Fruit fly (Drosophila melanogaster): ENCODE data around the gene CG34300.
A peak's percentile ranks its signal among the peaks of the same experiment; 100 is the strongest.

Gene CG34300

dm6 chr3R:30306505-30307134 is at the start of gene CG34300:
CG34300 (minus strand) TSS chr3R:30306640.
- no peak for TF ChIP-seq CG8301 (tag; optimal IDR thresholded peaks at IDR 0.05)
- no peak for TF ChIP-seq CG32121 (GFP tag; IDR thresholded peaks at IDR 0.05)
- no peak for TF ChIP-seq gl (tag; optimal IDR thresholded peaks at IDR 0.05)
- no peak for TF ChIP-seq fd96Ca (GFP tag; IDR thresholded peaks at IDR 0.05)
- TF ChIP-seq CG8159 (tag; optimal IDR thresholded peaks at IDR 0.05), result no peak

dm6 chr3R:30354729-30355128 is 48.3 kb upstream of the CG34300 start:
- TF ChIP-seq CG8301 (tag; optimal IDR thresholded peaks at IDR 0.05) (peak; percentile 35), Pif1B (GFP tag; optimal IDR thresholded peaks at IDR 0.05) (no peak), CG4496 (GFP tag; IDR thresholded peaks at IDR 0.05) (no peak), fd96Ca (GFP tag; IDR thresholded peaks at IDR 0.05) (0 out of 3 replicates have a peak, but pooled peaks have one; percentile 10), CG32121 (GFP tag; IDR thresholded peaks at IDR 0.05) (no peak), rn (GFP tag; IDR thresholded peaks at IDR 0.05) (0 out of 2 replicates have a peak, but pooled peaks have one; percentile 13), EcR (GFP tag; optimal IDR thresholded peaks at IDR 0.05) (no peak), CG12605 (GFP tag; IDR thresholded peaks at IDR 0.05) (no peak), Snoo (tag; optimal IDR thresholded peaks at IDR 0.05) (no peak), CG34367 (tag; optimal IDR thresholded peaks at IDR 0.05) (peak; percentile 7), D1 (tag; optimal IDR thresholded peaks at IDR 0.05) (no peak), CG15710 (tag; optimal IDR thresholded peaks at IDR 0.05) (peak; percentile 26), CG8159 (tag; optimal IDR thresholded peaks at IDR 0.05) (peak; percentile 31), gl (tag; optimal IDR thresholded peaks at IDR 0.05) (no peak), CG10348 (GFP tag; IDR thresholded peaks at IDR 0.05) (no peak), Ets98B (GFP tag; IDR thresholded peaks at IDR 0.05) (no peak), Pif1A (GFP tag; optimal IDR thresholded peaks at IDR 0.05) (no peak), CG13204 (GFP tag; optimal IDR thresholded peaks at IDR 0.05) (no peak), CG17806 (tag; optimal IDR thresholded peaks at IDR 0.05) (peak; percentile 39), CG9948 (tag; optimal IDR thresholded peaks at IDR 0.05) (peak; percentile 31), CG14655 (GFP tag; optimal IDR thresholded peaks at IDR 0.05) (peak; percentile 39)

- peak; percentile 40; the same call in 1 of the 2 replicates for TF ChIP-seq Ets98B (GFP tag; IDR thresholded peaks at IDR 0.05)
- TF ChIP-seq Pif1A (GFP tag; optimal IDR thresholded peaks at IDR 0.05), result no peak
- no peak for TF ChIP-seq CG8159 (tag; optimal IDR thresholded peaks at IDR 0.05)
- TF ChIP-seq CG9948 (tag; optimal IDR thresholded peaks at IDR 0.05), result no peak
- peak; percentile 2 for TF ChIP-seq CG14655 (GFP tag; optimal IDR thresholded peaks at IDR 0.05)
- TF ChIP-seq CG8301 (tag; optimal IDR thresholded peaks at IDR 0.05), result no peak
- no peak for TF ChIP-seq CG15710 (tag; optimal IDR thresholded peaks at IDR 0.05)
- peak; percentile 89 for TF ChIP-seq EcR (GFP tag; optimal IDR thresholded peaks at IDR 0.05)
- TF ChIP-seq Pif1B (GFP tag; optimal IDR thresholded peaks at IDR 0.05), result no peak
- no peak for TF ChIP-seq D1 (tag; optimal IDR thresholded peaks at IDR 0.05)
- TF ChIP-seq Snoo (tag; optimal IDR thresholded peaks at IDR 0.05), result no peak
- no peak for TF ChIP-seq CG10348 (GFP tag; IDR thresholded peaks at IDR 0.05)
- no peak for TF ChIP-seq gl (tag; optimal IDR thresholded peaks at IDR 0.05)
- TF ChIP-seq fd96Ca (GFP tag; IDR thresholded peaks at IDR 0.05), result no peak
- TF ChIP-seq CG13204 (GFP tag; optimal IDR thresholded peaks at IDR 0.05), result no peak
- TF ChIP-seq CG17806 (tag; optimal IDR thresholded peaks at IDR 0.05), result no peak
- TF ChIP-seq rn (GFP tag; IDR thresholded peaks at IDR 0.05), result no peak
- TF ChIP-seq CG34367 (tag; optimal IDR thresholded peaks at IDR 0.05), result no peak
- no peak for TF ChIP-seq CG12605 (GFP tag; IDR thresholded peaks at IDR 0.05)
- no peak; the same call in 2 of the 3 replicates for TF ChIP-seq CG4496 (GFP tag; IDR thresholded peaks at IDR 0.05)
These were observed 46.2 kb upstream of the CG34300 start for dm6 chr3R:30352654-30353053.

- TF ChIP-seq Snoo (tag; optimal IDR thresholded peaks at IDR 0.05) (no peak), CG8301 (tag; optimal IDR thresholded peaks at IDR 0.05) (no peak), CG4496 (GFP tag; IDR thresholded peaks at IDR 0.05) (0 out of 3 replicates have a peak, but pooled peaks have one; percentile 11), CG8159 (tag; optimal IDR thresholded peaks at IDR 0.05) (no peak), CG12605 (GFP tag; IDR thresholded peaks at IDR 0.05) (no peak), EcR (GFP tag; optimal IDR thresholded peaks at IDR 0.05) (peak; percentile 43), Pif1A (GFP tag; optimal IDR thresholded peaks at IDR 0.05) (no peak), CG32121 (GFP tag; IDR thresholded peaks at IDR 0.05) (no peak), gl (tag; optimal IDR thresholded peaks at IDR 0.05) (no peak), CG17806 (tag; optimal IDR thresholded peaks at IDR 0.05) (no peak), D1 (tag; optimal IDR thresholded peaks at IDR 0.05) (no peak), Pif1B (GFP tag; optimal IDR thresholded peaks at IDR 0.05) (no peak), CG34367 (tag; optimal IDR thresholded peaks at IDR 0.05) (no peak), CG9948 (tag; optimal IDR thresholded peaks at IDR 0.05) (no peak)
These were observed 39.0 kb upstream of the CG34300 start for dm6 chr3R:30345466-30345865.

- no peak for TF ChIP-seq D1 (tag; optimal IDR thresholded peaks at IDR 0.05)
- peak; percentile 72 for TF ChIP-seq fd96Ca (GFP tag; IDR thresholded peaks at IDR 0.05)
- no peak for TF ChIP-seq gl (tag; optimal IDR thresholded peaks at IDR 0.05)
- TF ChIP-seq CG17806 (tag; optimal IDR thresholded peaks at IDR 0.05), result peak; percentile 8
- TF ChIP-seq Ets98B (GFP tag; IDR thresholded peaks at IDR 0.05), result peak; percentile 85
- TF ChIP-seq CG12605 (GFP tag; IDR thresholded peaks at IDR 0.05), result peak; percentile 80
- no peak for TF ChIP-seq CG8159 (tag; optimal IDR thresholded peaks at IDR 0.05)
- peak; percentile 55; the same call in 1 of the 2 replicates for TF ChIP-seq rn (GFP tag; IDR thresholded peaks at IDR 0.05)
- TF ChIP-seq CG13204 (GFP tag; optimal IDR thresholded peaks at IDR 0.05), result no peak
- TF ChIP-seq CG4496 (GFP tag; IDR thresholded peaks at IDR 0.05), result peak; percentile 90
- peak; percentile 90 for TF ChIP-seq CG8301 (tag; optimal IDR thresholded peaks at IDR 0.05)
- TF ChIP-seq Pif1A (GFP tag; optimal IDR thresholded peaks at IDR 0.05), result peak; percentile 49
- TF ChIP-seq CG32121 (GFP tag; IDR thresholded peaks at IDR 0.05), result peak; percentile 87
- TF ChIP-seq Pif1B (GFP tag; optimal IDR thresholded peaks at IDR 0.05), result peak; percentile 46
- TF ChIP-seq EcR (GFP tag; optimal IDR thresholded peaks at IDR 0.05), result peak; percentile 71
- TF ChIP-seq CG34367 (tag; optimal IDR thresholded peaks at IDR 0.05), result no peak
- TF ChIP-seq CG14655 (GFP tag; optimal IDR thresholded peaks at IDR 0.05), result peak; percentile 91
- TF ChIP-seq Snoo (tag; optimal IDR thresholded peaks at IDR 0.05), result no peak
- TF ChIP-seq CG15710 (tag; optimal IDR thresholded peaks at IDR 0.05), result no peak
- peak; percentile 49; the same call in 1 of the 2 replicates for TF ChIP-seq CG10348 (GFP tag; IDR thresholded peaks at IDR 0.05)
- no peak for TF ChIP-seq CG9948 (tag; optimal IDR thresholded peaks at IDR 0.05)
These were observed 37.9 kb upstream of the CG34300 start for dm6 chr3R:30344221-30344948.
